Fruit fly (Drosophila melanogaster) whole organism, pupa: ENCODE data around the gene RpL36A.

Experiments used
- CG10348 ChIP-seq: fragments of 200-800 bp; sonication (Bioruptor generic); IDR thresholded peaks from 2 replicates; pipeline ENCODE4 v1.3.6; 2022; ENCODE audit warnings: missing biosample characterization, missing genetic modification characterization
- CG12605 ChIP-seq: fragments of 200-800 bp; sonication (Bioruptor generic); IDR thresholded peaks from 2 replicates; pipeline ENCODE4 v1.3.6; 2022; ENCODE audit warnings: missing biosample characterization, missing genetic modification characterization
- CG13204 ChIP-seq: fragments of 200-800 bp; sonication (Bioruptor generic); optimal IDR thresholded peaks from 2 replicates; lab custom pipeline; 2018; ENCODE audit warnings: missing biosample characterization, mild to moderate bottlenecking, missing genetic modification characterization, moderate library complexity
- CG14655 ChIP-seq: fragments of 200-800 bp; sonication (Bioruptor generic); optimal IDR thresholded peaks from 3 replicates; lab custom pipeline; 2017; ENCODE audit warnings: mild to moderate bottlenecking, missing biosample characterization, missing genetic modification reagents, missing genetic modification characterization
- CG15710 ChIP-seq: fragments of 200-800 bp; sonication (Bioruptor generic); optimal IDR thresholded peaks from 2 replicates; lab custom pipeline; 2018; ENCODE audit warnings: missing biosample characterization, mild to moderate bottlenecking, missing genetic modification characterization, moderate library complexity
- CG17806 ChIP-seq: fragments of 200-800 bp; sonication (Bioruptor generic); optimal IDR thresholded peaks from 2 replicates; lab custom pipeline; 2018; ENCODE audit warnings: missing biosample characterization, mild to moderate bottlenecking, missing genetic modification characterization, moderate library complexity
- CG32121 ChIP-seq: fragments of 200-800 bp; sonication (Bioruptor generic); IDR thresholded peaks from 2 replicates; pipeline ENCODE4 v1.3.6; 2022; ENCODE audit warnings: missing biosample characterization, missing genetic modification characterization
- CG34367 ChIP-seq: fragments of 200-800 bp; sonication (Bioruptor generic); optimal IDR thresholded peaks from 2 replicates; lab custom pipeline; 2018; ENCODE audit warnings: missing biosample characterization, mild to moderate bottlenecking, missing genetic modification characterization
- CG4496 ChIP-seq: fragments of 200-800 bp; sonication (Bioruptor generic); IDR thresholded peaks from 3 replicates; pipeline ENCODE4 v1.3.6; 2022; ENCODE audit warnings: missing biosample characterization, missing genetic modification characterization
- CG8159 ChIP-seq: fragments of 200-800 bp; sonication (Bioruptor generic); optimal IDR thresholded peaks from 3 replicates; lab custom pipeline; 2018; ENCODE audit warnings: missing biosample characterization, mild to moderate bottlenecking, missing genetic modification characterization, moderate library complexity
- CG8301 ChIP-seq: fragments of 200-800 bp; sonication (Bioruptor generic); optimal IDR thresholded peaks from 2 replicates; lab custom pipeline; 2018; ENCODE audit warnings: missing biosample characterization, mild to moderate bottlenecking, missing genetic modification characterization
- CG9948 ChIP-seq: fragments of 200-800 bp; sonication (Bioruptor generic); optimal IDR thresholded peaks from 2 replicates; lab custom pipeline; 2018; ENCODE audit warnings: missing biosample characterization, mild to moderate bottlenecking, missing genetic modification characterization, moderate library complexity
- D1 ChIP-seq: fragments of 200-800 bp; sonication (Bioruptor generic); optimal IDR thresholded peaks from 2 replicates; lab custom pipeline; 2018; ENCODE audit warnings: missing biosample characterization, mild to moderate bottlenecking, missing genetic modification characterization, moderate library complexity
- EcR ChIP-seq: fragments of 200-800 bp; sonication (Bioruptor generic); optimal IDR thresholded peaks from 3 replicates; lab custom pipeline; 2019; ENCODE audit warnings: missing biosample characterization, missing genetic modification characterization, mild to moderate bottlenecking, moderate library complexity, missing genetic modification reagents
- Ets98B ChIP-seq: fragments of 200-800 bp; sonication (Bioruptor generic); IDR thresholded peaks from 2 replicates; pipeline ENCODE4 v1.3.6; 2022; ENCODE audit warnings: missing biosample characterization, missing genetic modification characterization
- Pif1A ChIP-seq: fragments of 200-800 bp; sonication (Bioruptor generic); optimal IDR thresholded peaks from 3 replicates; lab custom pipeline; 2016; ENCODE audit warnings: missing biosample characterization, missing genetic modification characterization
- Pif1B ChIP-seq: fragments of 200-800 bp; sonication (Bioruptor generic); optimal IDR thresholded peaks from 3 replicates; lab custom pipeline; 2016; ENCODE audit warnings: missing biosample characterization, missing genetic modification characterization
- Snoo ChIP-seq: fragments of 200-800 bp; sonication (Bioruptor generic); optimal IDR thresholded peaks from 3 replicates; lab custom pipeline; 2017; ENCODE audit warnings: missing biosample characterization, mild to moderate bottlenecking, missing genetic modification characterization, inconsistent platforms
- fd96Ca ChIP-seq: fragments of 200-800 bp; sonication (Bioruptor generic); IDR thresholded peaks from 3 replicates; pipeline ENCODE4 v1.3.6; 2022; ENCODE audit warnings: missing biosample characterization, missing genetic modification characterization
- gl ChIP-seq: fragments of 200-800 bp; sonication (Bioruptor generic); optimal IDR thresholded peaks from 2 replicates; lab custom pipeline; 2018; ENCODE audit warnings: missing biosample characterization, mild to moderate bottlenecking, missing genetic modification characterization
- rn ChIP-seq: fragments of 200-800 bp; sonication (Bioruptor generic); IDR thresholded peaks from 2 replicates; pipeline ENCODE4 v1.3.6; 2022; ENCODE audit warnings: missing biosample characterization, missing genetic modification characterization

RpL36A gene

dm6 chr2L:8081640-8082485 is 39.2 kb upstream of the RpL36A start:
- TF ChIP-seq CG13204 (GFP tag; lab: Kevin White, UChicago) (no peak), CG15710 (tag; lab: Kevin White, UChicago) (peak; percentile 84), rn (GFP tag; lab: Robert Waterston, UW) (no peak), CG4496 (GFP tag; lab: Robert Waterston, UW) (no peak), CG34367 (peak; percentile 72), CG12605 (GFP tag; lab: Robert Waterston, UW) (peak; percentile 81), Ets98B (GFP tag; lab: Robert Waterston, UW) (no peak), CG10348 (GFP tag; lab: Robert Waterston, UW) (0 out of 2 replicates have a peak, but pooled peaks have one; percentile 29), EcR (GFP tag; lab: Kevin White, UChicago) (no peak), Snoo (peak; percentile 74), D1 (tag; lab: Kevin White, UChicago) (peak; percentile 54), CG9948 (peak; percentile 80), CG17806 (tag; lab: Kevin White, UChicago) (peak; percentile 63)

- no peak for TF ChIP-seq CG8159 (tag; lab: Kevin White, UChicago)
- TF ChIP-seq rn (GFP tag; lab: Robert Waterston, UW), result no peak
- TF ChIP-seq CG12605 (GFP tag; lab: Robert Waterston, UW), result 0 out of 2 replicates have a peak, but pooled peaks have one; percentile 12
Measured at dm6 chr2L:8080645-8081044, 37.9 kb upstream of the RpL36A start.

dm6 chr2L:8072692-8073091 is 30.0 kb upstream of the RpL36A start, which contains the start of the genes MED20 and Trf:
Gene MED20, minus strand, starts transcription at chr2L:8072848.
Gene Trf, plus strand, starts transcription at chr2L:8072895.
- TF ChIP-seq Pif1A (GFP tag; lab: Kevin White, UChicago) (no peak), rn (GFP tag; lab: Robert Waterston, UW) (no peak), EcR (GFP tag; lab: Kevin White, UChicago) (no peak), CG34367 (no peak), D1 (tag; lab: Kevin White, UChicago) (no peak), CG32121 (GFP tag; lab: Robert Waterston, UW) (no peak), Pif1B (GFP tag; lab: Kevin White, UChicago) (no peak), fd96Ca (GFP tag; lab: Robert Waterston, UW) (no peak), CG8159 (tag; lab: Kevin White, UChicago) (no peak)

dm6 chr2L:8071112-8071976 is 28.6 kb upstream of the RpL36A start, which contains the start of gene poe:
Gene poe, minus strand, starts transcription at chr2L:8071624.
- TF ChIP-seq CG15710 (tag; lab: Kevin White, UChicago) (peak; percentile 57), CG14655 (no peak), CG4496 (GFP tag; lab: Robert Waterston, UW) (peak; percentile 61; the same call in 1 of the 3 replicates), gl (no peak), CG34367 (peak; percentile 4), CG32121 (GFP tag; lab: Robert Waterston, UW) (peak; percentile 56; the same call in 1 of the 2 replicates), CG9948 (no peak), rn (GFP tag; lab: Robert Waterston, UW) (no peak), CG12605 (GFP tag; lab: Robert Waterston, UW) (peak; percentile 64; the same call in 1 of the 2 replicates), CG17806 (tag; lab: Kevin White, UChicago) (peak; percentile 61), CG8159 (tag; lab: Kevin White, UChicago) (no peak), Pif1B (GFP tag; lab: Kevin White, UChicago) (no peak), Pif1A (GFP tag; lab: Kevin White, UChicago) (no peak)
- TF ChIP-seq, all 21 proteins: peak for 6

dm6 chr2L:8043282-8043668 is 566 bp upstream of the RpL36A start, which contains the start of gene Megf8:
Gene Megf8, plus strand, starts transcription at chr2L:8043471.
- TF ChIP-seq Snoo, result no peak
- no peak for TF ChIP-seq gl
- TF ChIP-seq Pif1A (GFP tag; lab: Kevin White, UChicago), result no peak
- no peak for TF ChIP-seq CG9948
- TF ChIP-seq CG8159 (tag; lab: Kevin White, UChicago), result no peak

dm6 chr2L:8040872-8041271 is 1.8 kb downstream of the RpL36A start, which contains the start of gene CCDC53:
Gene CCDC53, plus strand, starts transcription at chr2L:8041106.
- TF ChIP-seq Pif1B (GFP tag; lab: Kevin White, UChicago) (no peak), Ets98B (GFP tag; lab: Robert Waterston, UW) (no peak), CG12605 (GFP tag; lab: Robert Waterston, UW) (no peak), CG13204 (GFP tag; lab: Kevin White, UChicago) (no peak), CG32121 (GFP tag; lab: Robert Waterston, UW) (no peak), CG14655 (no peak), CG8301 (tag; lab: Kevin White, UChicago) (no peak), CG17806 (tag; lab: Kevin White, UChicago) (no peak), CG10348 (GFP tag; lab: Robert Waterston, UW) (no peak)
